Worm (Caenorhabditis elegans): ENCODE data around the gene F13E9.12.

The F13E9.12 gene

DNA sequence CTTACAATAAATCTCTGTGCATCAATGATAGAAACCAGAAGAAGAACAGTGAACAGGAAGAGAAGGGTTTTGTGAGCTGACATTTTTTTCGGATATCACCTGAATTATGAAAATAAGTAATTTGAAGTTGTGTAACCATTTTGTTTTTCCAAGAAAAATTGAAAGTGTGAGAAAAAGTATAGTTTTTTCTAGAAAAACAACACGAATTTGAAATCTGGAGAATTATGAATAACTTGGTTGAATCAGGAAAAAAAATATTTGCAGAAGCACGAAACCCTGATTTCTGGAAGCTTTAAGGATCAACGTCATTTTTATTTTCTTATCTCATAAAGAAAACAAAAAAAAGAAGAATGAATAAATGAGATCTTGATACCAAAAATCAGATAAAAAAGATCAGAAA, at the start of gene F13E9.12:
TSS of gene F13E9.12 (minus strand) at position 101 of the 400 bp plus-strand sequence.
- TF ChIP-seq ztf-4 (tag; optimal IDR thresholded peaks at IDR 0.05) (no peak), nhr-129 (tag; optimal IDR thresholded peaks at IDR 0.05) (no peak), alr-1 (tag; optimal IDR thresholded peaks at IDR 0.05) (no peak), nhr-21 (tag; optimal IDR thresholded peaks at IDR 0.05) (no peak), mab-5 (tag; optimal IDR thresholded peaks at IDR 0.05) (no peak), crh-2 (tag; optimal IDR thresholded peaks at IDR 0.05) (no peak), ceh-82 (tag; optimal IDR thresholded peaks at IDR 0.05) (no peak), elt-1 (tag; optimal IDR thresholded peaks at IDR 0.05) (no peak), nhr-6 (tag; optimal IDR thresholded peaks at IDR 0.05) (no peak), R02D3.7 (tag; optimal IDR thresholded peaks at IDR 0.05) (no peak), nhr-237 (tag; optimal IDR thresholded peaks at IDR 0.05) (no peak), mbf-1 (tag; optimal IDR thresholded peaks at IDR 0.05) (no peak), mdl-1 (tag; optimal IDR thresholded peaks at IDR 0.05) (no peak), unc-62 (GFP tag; optimal IDR thresholded peaks at IDR 0.05) (no peak), C34F6.9 (tag; optimal IDR thresholded peaks at IDR 0.05) (no peak), sma-3 (GFP tag; optimal IDR thresholded peaks at IDR 0.05) (no peak), Y55F3AM.14 (GFP tag; optimal IDR thresholded peaks at IDR 0.05) (no peak), nhr-23 (tag; optimal IDR thresholded peaks at IDR 0.05) (no peak)

DNA sequence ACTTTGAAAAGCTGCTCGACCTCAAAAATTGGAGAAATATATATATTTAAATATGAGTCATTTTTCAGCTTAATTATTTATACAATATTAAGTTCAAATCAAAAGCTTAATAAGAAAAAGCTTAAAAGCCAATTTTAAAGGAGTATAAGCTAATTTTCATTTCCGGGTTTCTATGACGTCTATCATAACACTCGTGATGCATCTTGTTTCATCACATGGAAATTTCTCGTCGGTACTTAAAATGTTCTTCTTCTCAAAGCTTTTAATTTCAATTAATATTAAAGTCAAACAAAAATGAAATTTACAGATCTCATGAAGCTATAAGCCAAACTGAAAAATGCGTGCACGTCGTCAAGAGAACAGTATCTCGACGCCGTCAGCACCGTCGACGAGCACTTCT, 45.3 kb upstream of the F13E9.12 start, which contains the start of gene rbr-2:
TSS of gene rbr-2 (plus strand) at position 301 of the 400 bp plus-strand sequence.
- TF ChIP-seq peb-1 (tag; optimal IDR thresholded peaks at IDR 0.05) (no peak), Y55F3AM.14 (GFP tag; optimal IDR thresholded peaks at IDR 0.05) (no peak), aly-2 (tag; optimal IDR thresholded peaks at IDR 0.05) (no peak), unc-62 (GFP tag; optimal IDR thresholded peaks at IDR 0.05) (no peak), elt-3 (tag; optimal IDR thresholded peaks at IDR 0.05) (no peak), crh-2 (tag; optimal IDR thresholded peaks at IDR 0.05) (no peak)

- no peak for TF ChIP-seq nhr-77 (tag; optimal IDR thresholded peaks at IDR 0.05)
- TF ChIP-seq mbf-1 (tag; optimal IDR thresholded peaks at IDR 0.05) = no peak
- TF ChIP-seq nhr-129 (tag; optimal IDR thresholded peaks at IDR 0.05) = peak; percentile 87
- TF ChIP-seq mab-5 (tag; optimal IDR thresholded peaks at IDR 0.05) = peak; percentile 84
- no peak for TF ChIP-seq nhr-11 (tag; optimal IDR thresholded peaks at IDR 0.05)
- TF ChIP-seq gmeb-1 (tag; optimal IDR thresholded peaks at IDR 0.05) = peak; percentile 65
- TF ChIP-seq sma-9 (GFP tag; optimal IDR thresholded peaks at IDR 0.05) = peak; percentile 72
- no peak for TF ChIP-seq sma-9 (tag; optimal IDR thresholded peaks at IDR 0.05)
- peak; percentile 50 for TF ChIP-seq lin-13 (GFP tag; optimal IDR thresholded peaks at IDR 0.05)
- TF ChIP-seq ztf-11 (tag; optimal IDR thresholded peaks at IDR 0.05) = no peak
- peak; percentile 11 for TF ChIP-seq nhr-10 (tag; optimal IDR thresholded peaks at IDR 0.05)
- peak; percentile 96 for TF ChIP-seq C34F6.9 (tag; optimal IDR thresholded peaks at IDR 0.05)
- no peak for TF ChIP-seq peb-1 (tag; optimal IDR thresholded peaks at IDR 0.05)
- TF ChIP-seq nhr-6 (tag; optimal IDR thresholded peaks at IDR 0.05) = peak; percentile 60
- no peak for TF ChIP-seq skn-1 (tag; optimal IDR thresholded peaks at IDR 0.05)
- TF ChIP-seq lin-11 (tag; optimal IDR thresholded peaks at IDR 0.05) = peak; percentile 87
- no peak for TF ChIP-seq aly-2 (tag; optimal IDR thresholded peaks at IDR 0.05)
- TF ChIP-seq R02D3.7 (tag; optimal IDR thresholded peaks at IDR 0.05) = no peak
- peak; percentile 84 for TF ChIP-seq crh-2 (tag; optimal IDR thresholded peaks at IDR 0.05)
- TF ChIP-seq ceh-82 (tag; optimal IDR thresholded peaks at IDR 0.05) = peak; percentile 19
- peak in 1 of 2 experiments; percentile 77 for TF ChIP-seq mdl-1 (tag; optimal IDR thresholded peaks at IDR 0.05)
- TF ChIP-seq blmp-1 (tag; optimal IDR thresholded peaks at IDR 0.05; ENCODE audit: insufficient read depth) = peak; percentile 40
- no peak for TF ChIP-seq alr-1 (tag; optimal IDR thresholded peaks at IDR 0.05)
- TF ChIP-seq nhr-12 (tag; optimal IDR thresholded peaks at IDR 0.05) = no peak
- TF ChIP-seq sem-4 (tag; optimal IDR thresholded peaks at IDR 0.05) = peak; percentile 58
- no peak for TF ChIP-seq unc-62 (GFP tag; optimal IDR thresholded peaks at IDR 0.05)
- peak; percentile 92 for TF ChIP-seq F13H6.1 (tag; optimal IDR thresholded peaks at IDR 0.05)
- peak; percentile 76 for TF ChIP-seq sma-3 (GFP tag; optimal IDR thresholded peaks at IDR 0.05)
- no peak for TF ChIP-seq nhr-23 (tag; optimal IDR thresholded peaks at IDR 0.05)
- peak; percentile 45 for TF ChIP-seq ceh-16 (tag; optimal IDR thresholded peaks at IDR 0.05)
- TF ChIP-seq ztf-4 (tag; optimal IDR thresholded peaks at IDR 0.05) = peak; percentile 26
- TF ChIP-seq nhr-21 (tag; optimal IDR thresholded peaks at IDR 0.05) = peak; percentile 61
- TF ChIP-seq zag-1 (tag; optimal IDR thresholded peaks at IDR 0.05) = peak; percentile 37
- TF ChIP-seq ama-1 (optimal IDR thresholded peaks at IDR 0.05) = peak; percentile 74
- TF ChIP-seq lsy-2 (tag; optimal IDR thresholded peaks at IDR 0.05) = peak; percentile 40 to 80
- no peak for TF ChIP-seq lin-39 (tag; optimal IDR thresholded peaks at IDR 0.05)
- peak; percentile 58 for TF ChIP-seq nhr-25 (tag; optimal IDR thresholded peaks at IDR 0.05)
- no peak for TF ChIP-seq elt-1 (tag; optimal IDR thresholded peaks at IDR 0.05)
- TF ChIP-seq dmd-4 (tag; optimal IDR thresholded peaks at IDR 0.05) = no peak
- TF ChIP-seq Y55F3AM.14 (GFP tag; optimal IDR thresholded peaks at IDR 0.05) = peak; percentile 17
- TF ChIP-seq elt-3 (tag; optimal IDR thresholded peaks at IDR 0.05) = no peak
- no peak for TF ChIP-seq unc-39 (tag; optimal IDR thresholded peaks at IDR 0.05)
- TF ChIP-seq unc-55 (GFP tag; optimal IDR thresholded peaks at IDR 0.05) = peak; percentile 82
- peak; percentile 51 for TF ChIP-seq egl-27 (tag; optimal IDR thresholded peaks at IDR 0.05)
- TF ChIP-seq nhr-237 (tag; optimal IDR thresholded peaks at IDR 0.05) = no peak
- TF ChIP-seq snpc-4 (tag; optimal IDR thresholded peaks at IDR 0.05) = peak; percentile 57
Measured at ce11 chrIV:10918877-10919560, 44.6 kb upstream of the F13E9.12 start.
